Worm (Caenorhabditis elegans) whole organism, L4 larva: ENCODE results near the gene dolk-1.

Experiments
- F44E2.7 ChIP-seq: fragments of 200-800 bp; sonication (Bioruptor generic); IDR thresholded peaks from 2 replicates; pipeline ENCODE4 v2.1.2; 2022; ENCODE audit warnings: missing genetic modification characterization, missing compliant biosample characterization
- F49E8.2 ChIP-seq: sonication (generic microtip); optimal IDR thresholded peaks from 2 replicates; lab custom pipeline; 2016; ENCODE audit warnings: missing compliant biosample characterization, mild to moderate bottlenecking, missing genetic modification characterization, borderline replicate concordance
- Y105C5A.15 ChIP-seq: fragments of 200-800 bp; sonication (Bioruptor generic); IDR thresholded peaks from 2 replicates; pipeline ENCODE4 v1.3.6; 2022; ENCODE audit warnings: missing genetic modification characterization, missing compliant biosample characterization
- Y48G9A.11 ChIP-seq: fragments of 200-800 bp; sonication (Bioruptor generic); IDR thresholded peaks from 2 replicates; pipeline ENCODE4 v1.3.6; 2022; ENCODE audit warnings: missing genetic modification reagents, missing genetic modification characterization, missing compliant biosample characterization
- aha-1 ChIP-seq: fragments of 150-350 bp; peaks from one replicate; lab custom pipeline; 2014; ENCODE audit warnings: missing biosample characterization, missing genetic modification characterization
- ceh-28 ChIP-seq: fragments of 150-350 bp; optimal IDR thresholded peaks from 2 replicates; lab custom pipeline; 2014; ENCODE audit warnings: missing biosample characterization, missing genetic modification reagents, missing genetic modification characterization
- cey-2 ChIP-seq: sonication (generic microtip); optimal IDR thresholded peaks from 3 replicates; lab custom pipeline; 2017; ENCODE audit warnings: missing genetic modification characterization, mild to moderate bottlenecking, missing compliant biosample characterization, antibody characterized with exemption, borderline replicate concordance; ENCODE audit not compliant: insufficient read depth
- daf-16 ChIP-seq, 3 experiments: sonication (generic microtip); optimal IDR thresholded peaks; 2 replicates each; lab custom pipeline; 2016 to 2017; ENCODE audit warnings: missing genetic modification characterization in 3 of 3, missing genetic modification reagents in 3 of 3, mild to moderate bottlenecking in 2 of 3, missing compliant biosample characterization in 2 of 3, missing biosample characterization in 1 of 3, moderate library complexity in 1 of 3
- dpl-1 ChIP-seq: fragments of 150-350 bp; optimal IDR thresholded peaks from 2 replicates; lab custom pipeline; 2014; ENCODE audit warnings: missing biosample characterization, missing genetic modification reagents, missing genetic modification characterization
- dve-1 ChIP-seq: sonication (generic microtip); optimal IDR thresholded peaks from 2 replicates; lab custom pipeline; 2017; ENCODE audit warnings: antibody characterized with exemption, mild to moderate bottlenecking, missing genetic modification characterization, missing compliant biosample characterization; ENCODE audit not compliant: insufficient read depth
- egl-43 ChIP-seq: fragments of 200-800 bp; sonication (Bioruptor generic); IDR thresholded peaks from 2 replicates; pipeline ENCODE4 v1.3.6; 2022; ENCODE audit warnings: missing genetic modification reagents, missing genetic modification characterization, missing compliant biosample characterization
- gei-8 ChIP-seq: fragments of 200-800 bp; sonication (Bioruptor generic); optimal IDR thresholded peaks from 2 replicates; lab custom pipeline; 2018; ENCODE audit warnings: mild to moderate bottlenecking, missing genetic modification characterization, missing compliant biosample characterization
- hif-1 ChIP-seq, 2 experiments: sonication (generic microtip); optimal IDR thresholded peaks; 2 replicates each; lab custom pipeline; 2016 to 2017; ENCODE audit warnings: missing compliant biosample characterization in 2 of 2, missing genetic modification characterization in 2 of 2, missing genetic modification reagents in 2 of 2, missing genotype in 2 of 2, mild to moderate bottlenecking in 1 of 2
- hlh-11 ChIP-seq: fragments of 200-800 bp; sonication (Bioruptor generic); optimal IDR thresholded peaks from 2 replicates; lab custom pipeline; 2018; ENCODE audit warnings: mild to moderate bottlenecking, missing genetic modification characterization, missing compliant biosample characterization
- hlh-30 ChIP-seq: sonication (generic microtip); optimal IDR thresholded peaks from 2 replicates; lab custom pipeline; 2017; ENCODE audit warnings: antibody characterized with exemption, mild to moderate bottlenecking, missing genetic modification characterization, missing compliant biosample characterization; ENCODE audit not compliant: insufficient read depth
- jun-1 ChIP-seq: fragments of 150-350 bp; optimal IDR thresholded peaks from 2 replicates; lab custom pipeline; 2014; ENCODE audit warnings: missing biosample characterization, missing genetic modification reagents, missing genetic modification characterization
- lin-13 ChIP-seq: fragments of 150-350 bp; optimal IDR thresholded peaks from 2 replicates; lab custom pipeline; 2014; ENCODE audit warnings: missing biosample characterization, missing genetic modification reagents, missing genetic modification characterization
- lin-38 ChIP-seq: fragments of 200-800 bp; sonication (Bioruptor generic); IDR thresholded peaks from 2 replicates; pipeline ENCODE4 v1.3.6; 2022; ENCODE audit warnings: missing genetic modification reagents, missing genetic modification characterization, missing compliant biosample characterization
- lin-39 ChIP-seq: fragments of 150-350 bp; optimal IDR thresholded peaks from 2 replicates; lab custom pipeline; 2014; ENCODE audit warnings: missing biosample characterization, missing genetic modification reagents, missing genetic modification characterization
- lir-3 ChIP-seq: sonication (generic microtip); optimal IDR thresholded peaks from 2 replicates; lab custom pipeline; 2016; ENCODE audit warnings: mild to moderate bottlenecking, missing genetic modification characterization, missing compliant biosample characterization
- lsy-2 ChIP-seq, 2 experiments: fragments of 150-350 bp in 1 of 2; sonication (generic microtip) in 1 of 2; optimal IDR thresholded peaks; 2 replicates each; lab custom pipeline; 2014 to 2017; ENCODE audit warnings: missing biosample characterization in 2 of 2, missing genetic modification characterization in 2 of 2
- mep-1 ChIP-seq: fragments of 150-350 bp; sonication (generic microtip); optimal IDR thresholded peaks from 3 replicates; lab custom pipeline; 2014; ENCODE audit warnings: missing biosample characterization, missing genetic modification characterization
- mes-2 ChIP-seq: sonication (generic microtip); optimal IDR thresholded peaks from 2 replicates; lab custom pipeline; 2016; ENCODE audit warnings: missing genotype, mild to moderate bottlenecking, missing genetic modification characterization, missing compliant biosample characterization; ENCODE audit not compliant: poor library complexity, severe bottlenecking
- mxl-2 ChIP-seq: fragments of 200-800 bp; sonication (Bioruptor generic); conservative IDR thresholded peaks from 2 replicates; pipeline ENCODE4 v1.3.6; 2022; ENCODE audit warnings: missing genetic modification reagents, missing genetic modification characterization, missing compliant biosample characterization
- mxl-3 ChIP-seq: fragments of 200-800 bp; sonication (Bioruptor generic); optimal IDR thresholded peaks from 2 replicates; lab custom pipeline; 2018; ENCODE audit warnings: mild to moderate bottlenecking, missing genetic modification characterization, missing compliant biosample characterization
- nhr-25 ChIP-seq: sonication (generic microtip); optimal IDR thresholded peaks from 2 replicates; lab custom pipeline; 2017; ENCODE audit warnings: missing genetic modification characterization, mild to moderate bottlenecking, missing compliant biosample characterization, antibody characterized with exemption, moderate library complexity, borderline replicate concordance; ENCODE audit not compliant: insufficient read depth
- nhr-28 ChIP-seq: fragments of 150-350 bp; optimal IDR thresholded peaks from 2 replicates; lab custom pipeline; 2014; ENCODE audit warnings: missing biosample characterization, missing genetic modification characterization
- nhr-41 ChIP-seq: fragments of 200-800 bp; sonication (Bioruptor generic); IDR thresholded peaks from 2 replicates; pipeline ENCODE4 v1.3.6; 2022; ENCODE audit warnings: missing genetic modification reagents, missing genetic modification characterization, missing compliant biosample characterization
- nhr-42 ChIP-seq: fragments of 200-800 bp; sonication (Bioruptor generic); IDR thresholded peaks from 2 replicates; pipeline ENCODE4 v1.3.6; 2022; ENCODE audit warnings: missing genetic modification characterization, missing compliant biosample characterization
- nhr-77 ChIP-seq: fragments of 150-350 bp; optimal IDR thresholded peaks from 2 replicates; lab custom pipeline; 2014; ENCODE audit warnings: missing biosample characterization, missing genetic modification characterization
- pqm-1 ChIP-seq: sonication (generic microtip); optimal IDR thresholded peaks from 2 replicates; lab custom pipeline; 2017; ENCODE audit warnings: missing biosample characterization, missing genetic modification characterization
- rbr-2 ChIP-seq: sonication (generic microtip); optimal IDR thresholded peaks from 2 replicates; lab custom pipeline; 2016; ENCODE audit warnings: missing genotype, missing genetic modification characterization, missing compliant biosample characterization
- set-16 ChIP-seq: fragments of 200-800 bp; sonication (Bioruptor generic); IDR thresholded peaks from 2 replicates; pipeline ENCODE4 v1.3.6; 2022; ENCODE audit warnings: missing genetic modification reagents, missing genetic modification characterization, missing compliant biosample characterization
- tag-97 ChIP-seq: fragments of 200-800 bp; sonication (Bioruptor generic); IDR thresholded peaks from 2 replicates; pipeline ENCODE4 v1.3.6; 2022; ENCODE audit warnings: missing genetic modification characterization, missing compliant biosample characterization
- unc-130 ChIP-seq: sonication (generic microtip); optimal IDR thresholded peaks from 2 replicates; lab custom pipeline; 2016; ENCODE audit warnings: missing genetic modification reagents, missing genetic modification characterization, missing compliant biosample characterization
- unc-39 ChIP-seq: sonication (generic microtip); optimal IDR thresholded peaks from 2 replicates; lab custom pipeline; 2017; ENCODE audit warnings: missing biosample characterization, missing genetic modification characterization
- unc-62 ChIP-seq, 3 experiments: fragments of 150-350 bp in 1 of 3; sonication (generic microtip); optimal IDR thresholded peaks in 2 of 3; peaks in 1 of 3; 1 replicate in 1 of 3; 2 replicates in 2 of 3; lab custom pipeline; 2014 to 2017; ENCODE audit warnings: missing biosample characterization in 3 of 3, missing genetic modification characterization in 3 of 3, missing genetic modification reagents in 3 of 3, missing genotype in 1 of 3

The dolk-1 gene

DNA sequence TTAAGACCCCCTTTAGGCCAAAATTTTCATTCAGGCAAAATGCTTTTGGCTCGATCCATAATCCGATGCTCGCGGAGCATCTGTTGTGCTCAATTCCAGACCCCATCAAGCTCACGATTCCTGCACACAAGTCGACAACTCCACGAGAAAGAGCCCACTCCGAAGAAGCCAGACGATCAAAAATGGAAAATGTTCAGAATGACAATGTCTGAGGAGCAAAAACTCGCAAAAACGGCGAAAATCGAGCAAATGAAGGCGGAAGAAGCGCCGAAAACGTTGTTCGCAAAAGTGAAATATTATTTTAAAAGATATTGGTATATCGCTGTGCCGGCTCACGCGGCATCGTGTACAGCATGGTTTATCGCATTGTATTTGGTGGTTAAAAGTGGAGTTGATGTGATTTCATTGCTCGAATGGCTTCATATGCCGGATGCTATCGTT is 11.8 kb downstream of the dolk-1 start, which contains the start of gene Y56A3A.22 (continued):
- TF ChIP-seq jun-1 (peak; percentile 22), pqm-1 (tag; lab: Kevin White, UChicago) (no peak), F44E2.7 (GFP tag; lab: Robert Waterston, UW) (no peak), lin-39 (tag; lab: Kevin White, UChicago) (no peak), unc-39 (tag; lab: Kevin White, UChicago) (no peak), unc-62 (GFP tag; optimal IDR thresholded peaks at IDR 0.05 in 1 of 2; lab: Kevin White, UChicago) (no peak), unc-62 (tag; optimal IDR thresholded peaks at IDR 0.05; lab: Kevin White, UChicago) (no peak), lir-3 (tag; lab: Kevin White, UChicago) (no peak), nhr-41 (GFP tag; lab: Robert Waterston, UW) (no peak), mxl-3 (GFP tag; lab: Kevin White, UChicago) (peak; percentile 6), gei-8 (GFP tag; lab: Kevin White, UChicago) (peak; percentile 78), unc-130 (GFP tag; lab: Kevin White, UChicago) (no peak), Y105C5A.15 (GFP tag; lab: Robert Waterston, UW) (no peak), cey-2 (tag; lab: Kevin White, UChicago) (no peak), egl-43 (GFP tag; lab: Robert Waterston, UW) (peak; percentile 55; the same call in 1 of the 2 replicates), rbr-2 (tag; lab: Kevin White, UChicago) (peak; percentile 44), F49E8.2 (no peak), Y48G9A.11 (GFP tag; lab: Robert Waterston, UW) (peak; percentile 43; the same call in 1 of the 2 replicates)

DNA sequence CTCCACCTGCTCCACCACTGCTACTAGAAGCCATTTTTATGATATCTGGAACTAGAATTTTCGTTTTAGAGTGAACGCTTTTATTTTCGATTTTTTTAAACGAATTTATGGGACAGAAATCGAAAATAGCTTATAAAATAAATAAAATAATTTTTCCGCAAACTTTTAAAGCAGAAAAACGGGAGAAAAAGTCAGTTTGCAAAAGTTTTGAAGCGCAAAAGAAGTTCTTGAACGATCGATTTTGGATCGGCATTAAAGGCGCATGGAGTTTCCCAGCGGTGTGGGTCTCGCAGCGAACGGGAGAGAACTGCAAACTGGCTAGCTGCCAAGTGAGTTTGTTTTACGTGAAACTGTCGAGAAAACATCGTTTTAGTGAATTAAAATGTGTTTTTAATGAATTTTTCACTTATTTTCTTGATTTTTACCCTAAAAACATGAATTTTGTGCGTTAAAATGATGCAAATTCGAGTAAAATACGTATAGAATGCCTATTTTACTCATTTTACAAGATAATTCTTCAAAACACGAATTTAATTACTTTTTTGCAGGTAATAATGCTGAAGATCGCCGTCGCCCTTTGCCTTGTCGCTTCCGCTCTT is 13.2 kb downstream of the dolk-1 start, which contains the start of the genes ccf-1 and trap-4:
TSS of gene ccf-1 (minus strand) at position 51 of the 599 bp plus-strand sequence.
TSS of gene trap-4 (plus strand) at position 549 of the 599 bp plus-strand sequence.
- TF ChIP-seq mes-2 (peak; percentile 83), hlh-30 (tag; lab: Kevin White, UChicago) (peak; percentile 22), mep-1 (tag; lab: Kevin White, UChicago) (peak; percentile 58), dve-1 (tag; lab: Kevin White, UChicago) (peak; percentile 72), rbr-2 (tag; lab: Kevin White, UChicago) (peak; percentile 39), daf-16 (GFP tag; optimal IDR thresholded peaks at IDR 0.05; lab: Kevin White, UChicago) (no peak), daf-16 (tag; optimal IDR thresholded peaks at IDR 0.05; lab: Kevin White, UChicago) (peak; percentile 21), lsy-2 (tag; optimal IDR thresholded peaks at IDR 0.05; lab: Kevin White, UChicago) (peak in 1 of 2 experiments; percentile 80), lin-38 (GFP tag; lab: Robert Waterston, UW) (peak; percentile 55), nhr-25 (tag; lab: Kevin White, UChicago) (peak; percentile 40), tag-97 (GFP tag; lab: Robert Waterston, UW) (no peak), nhr-77 (tag; lab: Kevin White, UChicago) (peak; percentile 11), hif-1 (tag; optimal IDR thresholded peaks at IDR 0.05; lab: Kevin White, UChicago) (peak in 1 of 2 experiments; percentile 45), unc-130 (GFP tag; lab: Kevin White, UChicago) (no peak), set-16 (GFP tag; lab: Robert Waterston, UW) (no peak), lin-13 (peak; percentile 3), gei-8 (GFP tag; lab: Kevin White, UChicago) (no peak), aha-1 (tag; lab: Kevin White, UChicago) (peak; percentile 36), unc-62 (GFP tag; optimal IDR thresholded peaks at IDR 0.05 in 1 of 2; lab: Kevin White, UChicago) (peak in 1 of 2 experiments; percentile 8), unc-62 (tag; optimal IDR thresholded peaks at IDR 0.05; lab: Kevin White, UChicago) (no peak), ceh-28 (no peak), nhr-28 (peak; percentile 32), dpl-1 (peak; percentile 72), nhr-42 (GFP tag; lab: Robert Waterston, UW) (no peak), mxl-2 (GFP tag; lab: Robert Waterston, UW) (no peak), hlh-11 (tag; lab: Kevin White, UChicago) (peak; percentile 51)
- TF ChIP-seq, all 104 proteins: peak for 17
